Fruit fly (Drosophila melanogaster) whole organism, embryonic: ENCODE measurements around the gene Sbp2.

ENCODE experiments used
- Atf-2 ChIP-seq: fragments of 200-800 bp; sonication (Bioruptor generic); optimal IDR thresholded peaks from 2 replicates; lab custom pipeline; 2016; ENCODE audit warnings: missing biosample characterization, missing genetic modification characterization
- CG10321 ChIP-seq: fragments of 200-800 bp; sonication (Bioruptor generic); IDR thresholded peaks from 2 replicates; pipeline ENCODE4 v1.3.6; 2022; ENCODE audit warnings: missing biosample characterization, missing genetic modification characterization
- CG10543 ChIP-seq: fragments of 200-800 bp; sonication (Bioruptor generic); optimal IDR thresholded peaks from 3 replicates; lab custom pipeline; 2017; ENCODE audit warnings: missing biosample characterization, mild to moderate bottlenecking, missing genetic modification characterization, moderate library complexity
- CG10654 ChIP-seq: fragments of 200-800 bp; sonication (Bioruptor generic); optimal IDR thresholded peaks from 2 replicates; lab custom pipeline; 2016; ENCODE audit warnings: missing biosample characterization, missing genetic modification characterization
- CG12219 ChIP-seq: fragments of 200-800 bp; sonication (Bioruptor generic); optimal IDR thresholded peaks from 3 replicates; lab custom pipeline; 2018; ENCODE audit warnings: missing biosample characterization, mild to moderate bottlenecking, missing genetic modification characterization
- CG12299 ChIP-seq: fragments of 200-800 bp; sonication (Bioruptor generic); optimal IDR thresholded peaks from 2 replicates; lab custom pipeline; 2018; ENCODE audit warnings: missing biosample characterization, mild to moderate bottlenecking, missing genetic modification characterization
- CG12391 ChIP-seq: fragments of 200-800 bp; sonication (Bioruptor generic); optimal IDR thresholded peaks from 3 replicates; lab custom pipeline; 2018; ENCODE audit warnings: missing biosample characterization, mild to moderate bottlenecking, missing genetic modification characterization, moderate library complexity
- CG13424 ChIP-seq: fragments of 200-800 bp; sonication (Bioruptor generic); optimal IDR thresholded peaks from 2 replicates; lab custom pipeline; 2019; ENCODE audit warnings: missing biosample characterization, mild to moderate bottlenecking, missing genetic modification characterization, moderate library complexity
- CG13775 ChIP-seq: fragments of 200-800 bp; sonication (Bioruptor generic); optimal IDR thresholded peaks from 3 replicates; lab custom pipeline; 2017; ENCODE audit warnings: missing biosample characterization, mild to moderate bottlenecking, missing genetic modification characterization
- CG2129 ChIP-seq: fragments of 200-800 bp; sonication (Bioruptor generic); IDR thresholded peaks from 2 replicates; pipeline ENCODE4 v1.3.6; 2022; ENCODE audit warnings: missing biosample characterization, missing genetic modification characterization; ENCODE audit not compliant: partially characterized antibody
- CG32532 ChIP-seq: fragments of 200-800 bp; sonication (Bioruptor generic); IDR thresholded peaks from 2 replicates; pipeline ENCODE4 v1.3.6; 2022; ENCODE audit warnings: missing biosample characterization, missing genetic modification characterization
- CG34224 ChIP-seq: fragments of 200-800 bp; sonication (Bioruptor generic); IDR thresholded peaks from 3 replicates; pipeline ENCODE4 v1.3.6; 2022; ENCODE audit warnings: missing biosample characterization, missing genetic modification characterization; ENCODE audit not compliant: partially characterized antibody
- CG3838 ChIP-seq: fragments of 200-800 bp; sonication (Bioruptor generic); optimal IDR thresholded peaks from 3 replicates; lab custom pipeline; 2016; ENCODE audit warnings: missing biosample characterization, missing genetic modification characterization
- CG4404 ChIP-seq: fragments of 200-800 bp; sonication (Bioruptor generic); IDR thresholded peaks from 2 replicates; pipeline ENCODE4 v1.3.6; 2022; ENCODE audit warnings: missing biosample characterization, missing genetic modification characterization
- CG4820 ChIP-seq: fragments of 200-800 bp; sonication (Bioruptor generic); optimal IDR thresholded peaks from 3 replicates; lab custom pipeline; 2016; ENCODE audit warnings: missing biosample characterization, missing genetic modification characterization
- CG6254 ChIP-seq: fragments of 200-800 bp; sonication (Bioruptor generic); optimal IDR thresholded peaks from 3 replicates; lab custom pipeline; 2017; ENCODE audit warnings: mild to moderate bottlenecking, missing biosample characterization, missing genetic modification reagents, missing genetic modification characterization
- CG6272 ChIP-seq: fragments of 200-800 bp; sonication (Bioruptor generic); IDR thresholded peaks from 2 replicates; pipeline ENCODE4 v1.3.6; 2022; ENCODE audit warnings: missing biosample characterization, missing genetic modification characterization
- CG6654 ChIP-seq: fragments of 200-800 bp; sonication (Bioruptor generic); optimal IDR thresholded peaks from 2 replicates; lab custom pipeline; 2017; ENCODE audit warnings: missing biosample characterization, mild to moderate bottlenecking, missing genetic modification characterization
- CG6765 ChIP-seq: fragments of 200-800 bp; sonication (Bioruptor generic); optimal IDR thresholded peaks from 3 replicates; lab custom pipeline; 2017; ENCODE audit warnings: missing biosample characterization, mild to moderate bottlenecking, missing genetic modification characterization
- CG7271 ChIP-seq: fragments of 200-800 bp; sonication (Bioruptor generic); optimal IDR thresholded peaks from 2 replicates; lab custom pipeline; 2018; ENCODE audit warnings: missing biosample characterization, mild to moderate bottlenecking, missing genetic modification characterization, moderate library complexity
- CG7987 ChIP-seq: fragments of 200-800 bp; sonication (Bioruptor generic); optimal IDR thresholded peaks from 2 replicates; lab custom pipeline; 2018; ENCODE audit warnings: missing biosample characterization, mild to moderate bottlenecking, missing genetic modification characterization, moderate library complexity
- CG8281 ChIP-seq: fragments of 200-800 bp; sonication (Bioruptor generic); optimal IDR thresholded peaks from 2 replicates; lab custom pipeline; 2018; ENCODE audit warnings: missing biosample characterization, mild to moderate bottlenecking, missing genetic modification characterization, moderate library complexity
- Camta ChIP-seq: fragments of 200-800 bp; sonication (Bioruptor generic); optimal IDR thresholded peaks from 2 replicates; lab custom pipeline; 2016; ENCODE audit warnings: missing biosample characterization, missing genetic modification characterization
- HLH54F ChIP-seq: fragments of 200-800 bp; sonication (Bioruptor generic); optimal IDR thresholded peaks from 3 replicates; lab custom pipeline; 2016; ENCODE audit warnings: missing biosample characterization, missing genetic modification characterization
- Lhr ChIP-seq: fragments of 200-800 bp; sonication (Bioruptor generic); optimal IDR thresholded peaks from 3 replicates; lab custom pipeline; 2017; ENCODE audit warnings: mild to moderate bottlenecking, missing biosample characterization, missing genetic modification reagents, missing genetic modification characterization
- TFAM ChIP-seq: fragments of 200-800 bp; sonication (Bioruptor generic); optimal IDR thresholded peaks from 2 replicates; lab custom pipeline; 2017; ENCODE audit warnings: missing biosample characterization, missing genetic modification characterization, inconsistent platforms
- Xrp1 ChIP-seq: fragments of 200-800 bp; sonication (Bioruptor generic); IDR thresholded peaks from 2 replicates; pipeline ENCODE4 v1.3.6; 2022; ENCODE audit warnings: missing biosample characterization, missing genetic modification characterization
- YL-1 ChIP-seq: fragments of 200-800 bp; sonication (Bioruptor generic); optimal IDR thresholded peaks from 3 replicates; lab custom pipeline; 2017; ENCODE audit warnings: missing biosample characterization, mild to moderate bottlenecking, missing genetic modification characterization
- ato ChIP-seq: fragments of 200-800 bp; sonication (Bioruptor generic); IDR thresholded peaks from 2 replicates; pipeline ENCODE4 v1.3.6; 2022; ENCODE audit warnings: missing biosample characterization, missing genetic modification characterization; ENCODE audit not compliant: partially characterized antibody
- bsh ChIP-seq, 2 experiments: fragments of 200-800 bp; sonication (Bioruptor generic); optimal IDR thresholded peaks; 2 replicates each; lab custom pipeline; 2017 to 2018; ENCODE audit warnings: mild to moderate bottlenecking in 2 of 2, missing biosample characterization in 2 of 2, missing genetic modification characterization in 2 of 2, moderate library complexity in 1 of 2
- chn ChIP-seq: fragments of 200-800 bp; sonication (Bioruptor generic); optimal IDR thresholded peaks from 2 replicates; lab custom pipeline; 2016; ENCODE audit warnings: missing biosample characterization, missing genetic modification characterization
- croc ChIP-seq: fragments of 200-800 bp; sonication (Bioruptor generic); conservative IDR thresholded peaks from 3 replicates; pipeline ENCODE4 v1.3.6; 2022; ENCODE audit warnings: missing biosample characterization, missing genetic modification characterization
- crp ChIP-seq, 2 experiments: fragments of 200-800 bp; sonication (Bioruptor generic); optimal IDR thresholded peaks; 2 replicates in 1 of 2; 3 replicates in 1 of 2; lab custom pipeline; 2017; ENCODE audit warnings: missing biosample characterization in 2 of 2, missing genetic modification characterization in 2 of 2, mild to moderate bottlenecking in 1 of 2, moderate library complexity in 1 of 2
- ftz-f1 ChIP-seq: fragments of 200-800 bp; sonication (Bioruptor generic); optimal IDR thresholded peaks from 2 replicates; lab custom pipeline; 2016; ENCODE audit warnings: missing biosample characterization, missing genetic modification characterization
- hbn ChIP-seq: fragments of 200-800 bp; sonication (Bioruptor generic); IDR thresholded peaks from 2 replicates; pipeline ENCODE4 v1.3.6; 2022; ENCODE audit warnings: missing biosample characterization, missing genetic modification characterization; ENCODE audit not compliant: partially characterized antibody
- hkb ChIP-seq, 2 experiments: fragments of 200-800 bp in 1 of 2; fragments of >200 bp in 1 of 2; sonication (Bioruptor generic) in 1 of 2; IDR thresholded peaks in 1 of 2; optimal IDR thresholded peaks in 1 of 2; 2 replicates each; pipeline versions ENCODE4 v1.3.6 to Lab custom; 2017 to 2022; ENCODE audit warnings: missing biosample characterization in 1 of 2, missing genetic modification characterization in 1 of 2
- jing ChIP-seq: fragments of 200-800 bp; sonication (Bioruptor generic); optimal IDR thresholded peaks from 2 replicates; lab custom pipeline; 2018; ENCODE audit warnings: missing biosample characterization, mild to moderate bottlenecking, missing genetic modification characterization
- ken ChIP-seq: fragments of 200-800 bp; sonication (Bioruptor generic); IDR thresholded peaks from 3 replicates; pipeline ENCODE4 v1.3.6; 2022; ENCODE audit warnings: missing biosample characterization, missing genetic modification characterization
- mirr ChIP-seq: fragments of 200-800 bp; sonication (Bioruptor generic); optimal IDR thresholded peaks from 3 replicates; lab custom pipeline; 2018; ENCODE audit warnings: missing biosample characterization, mild to moderate bottlenecking, missing genetic modification characterization
- pfk ChIP-seq: fragments of 200-800 bp; sonication (Bioruptor generic); optimal IDR thresholded peaks from 2 replicates; lab custom pipeline; 2018; ENCODE audit warnings: missing biosample characterization, mild to moderate bottlenecking, missing genetic modification characterization, moderate library complexity
- pita ChIP-seq: fragments of 200-800 bp; sonication (Bioruptor generic); optimal IDR thresholded peaks from 2 replicates; lab custom pipeline; 2017; ENCODE audit warnings: missing biosample characterization, mild to moderate bottlenecking, missing genetic modification characterization
- scrt ChIP-seq: fragments of 200-800 bp; sonication (Bioruptor generic); optimal IDR thresholded peaks from 2 replicates; lab custom pipeline; 2018; ENCODE audit warnings: missing biosample characterization, mild to moderate bottlenecking, missing genetic modification characterization, moderate library complexity
- slou ChIP-seq: fragments of 200-800 bp; sonication (Bioruptor generic); optimal IDR thresholded peaks from 3 replicates; lab custom pipeline; 2016; ENCODE audit warnings: missing biosample characterization, missing genetic modification characterization
- stc ChIP-seq: fragments of 200-800 bp; sonication (Bioruptor generic); IDR thresholded peaks from 2 replicates; pipeline ENCODE4 v1.3.6; 2022; ENCODE audit warnings: missing biosample characterization, missing genetic modification characterization
- stwl ChIP-seq: fragments of 200-800 bp; sonication (Bioruptor generic); optimal IDR thresholded peaks from 3 replicates; lab custom pipeline; 2018; ENCODE audit warnings: missing biosample characterization, mild to moderate bottlenecking, missing genetic modification characterization, moderate library complexity
- wdn ChIP-seq: fragments of 200-800 bp; sonication (Bioruptor generic); IDR thresholded peaks from 2 replicates; pipeline ENCODE4 v1.3.6; 2022; ENCODE audit warnings: missing biosample characterization, missing genetic modification characterization
- zfh1 ChIP-seq: fragments of 200-800 bp; sonication (Bioruptor generic); IDR thresholded peaks from 3 replicates; pipeline ENCODE4 v1.3.6; 2022; ENCODE audit warnings: missing biosample characterization, missing genetic modification characterization

Sbp2 gene

DNA sequence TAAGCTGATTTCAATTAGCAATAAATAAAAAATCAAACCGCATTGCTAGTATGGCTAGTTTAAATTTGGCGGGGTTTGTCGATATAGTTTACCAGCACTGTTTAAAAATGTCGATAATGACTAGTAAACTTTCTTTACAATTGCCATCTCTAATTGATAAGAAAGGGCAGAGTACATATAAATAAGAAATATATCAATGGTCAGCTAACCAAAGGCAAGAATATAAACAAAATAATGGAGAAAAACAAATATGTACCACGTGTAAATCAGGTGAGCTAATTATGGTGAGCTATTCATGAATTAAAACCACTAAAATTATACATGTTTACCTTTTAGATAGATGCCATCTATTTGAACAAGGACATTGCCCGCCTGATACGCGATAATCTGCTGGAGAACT, 35.0 kb downstream of the Sbp2 start, which contains the start of gene Pex2 (continued):
- TF ChIP-seq CG2129 (GFP tag; lab: Robert Waterston, UW) (no peak), CG7987 (no peak), CG10321 (GFP tag; lab: Robert Waterston, UW) (no peak), CG32532 (GFP tag; lab: Robert Waterston, UW) (no peak), CG12391 (no peak), chn (GFP tag; lab: Kevin White, UChicago) (no peak), Lhr (GFP tag; lab: Kevin White, UChicago) (no peak), CG7271 (tag; lab: Kevin White, UChicago) (no peak), CG6654 (GFP tag; lab: Kevin White, UChicago) (no peak), CG13424 (tag; lab: Kevin White, UChicago) (no peak), ftz-f1 (GFP tag; lab: Kevin White, UChicago) (no peak), croc (no peak), mirr (GFP tag; lab: Kevin White, UChicago) (no peak), pfk (no peak), HLH54F (GFP tag; lab: Kevin White, UChicago) (no peak), CG3838 (GFP tag; lab: Kevin White, UChicago) (no peak), ato (GFP tag; lab: Robert Waterston, UW) (no peak), CG10654 (GFP tag; lab: Kevin White, UChicago) (no peak), jing (GFP tag; lab: Kevin White, UChicago) (no peak), pita (no peak)

- TF ChIP-seq CG34224 (GFP tag; lab: Robert Waterston, UW) (no peak), bsh (GFP tag; optimal IDR thresholded peaks at IDR 0.05; lab: Kevin White, UChicago) (peak in 1 of 2 experiments; percentile 54), scrt (peak; percentile 75), crp (GFP tag; optimal IDR thresholded peaks at IDR 0.05; lab: Kevin White, UChicago) (peak; percentile 93 to 97), wdn (peak; percentile 37; the same call in 1 of the 2 replicates), CG4820 (GFP tag; lab: Kevin White, UChicago) (peak; percentile 23), Xrp1 (GFP tag; lab: Robert Waterston, UW) (peak; percentile 61), CG13775 (peak; percentile 68), Atf-2 (peak; percentile 52), CG10543 (GFP tag; lab: Kevin White, UChicago) (peak; percentile 76), CG6765 (GFP tag; lab: Kevin White, UChicago) (peak; percentile 3), CG6272 (GFP tag; lab: Robert Waterston, UW) (no peak), ken (GFP tag; lab: Robert Waterston, UW) (0 out of 3 replicates have a peak, but pooled peaks have one; percentile 35), CG12299 (peak; percentile 51), YL-1 (GFP tag; lab: Kevin White, UChicago) (peak; percentile 96), zfh1 (GFP tag; lab: Robert Waterston, UW) (peak; percentile 63; the same call in 1 of the 3 replicates), stc (GFP tag; lab: Robert Waterston, UW) (peak; percentile 42; the same call in 1 of the 2 replicates), CG4404 (GFP tag; lab: Robert Waterston, UW) (no peak), hbn (no peak), stwl (tag; lab: Kevin White, UChicago) (peak; percentile 65), CG6254 (no peak), TFAM (GFP tag; lab: Kevin White, UChicago) (no peak), CG8281 (no peak), CG13424 (tag; lab: Kevin White, UChicago) (peak; percentile 61), CG12219 (GFP tag; lab: Kevin White, UChicago) (peak; percentile 14), slou (GFP tag; lab: Kevin White, UChicago) (peak; percentile 38), hkb (optimal IDR thresholded peaks at IDR 0.05; lab: Kevin White, UChicago) (peak; percentile 17), hkb (GFP tag; IDR thresholded peaks at IDR 0.05; lab: Robert Waterston, UW) (0 out of 2 replicates have a peak, but pooled peaks have one; percentile 21), Camta (peak; percentile 74)
These were observed 36.5 kb downstream of the Sbp2 start, which contains the start of the genes Prim1 and CG7083 for dm6 chr3L:8340264-8341095. Prim1 (plus strand) TSS chr3L:8340314. CG7083 (plus strand) TSS chr3L:8340785.
